Worm (Caenorhabditis elegans) whole organism, L4 larva: ENCODE measurements around the gene C31H1.5.

ENCODE experiments used
- R02D3.7 ChIP-seq: fragments of 150-350 bp; sonication (generic microtip); optimal IDR thresholded peaks from 3 replicates; lab custom pipeline; 2014; ENCODE audit warnings: missing biosample characterization, missing genetic modification characterization
- attf-4 ChIP-seq: sonication (generic microtip); optimal IDR thresholded peaks from 3 replicates; lab custom pipeline; 2017; ENCODE audit warnings: missing biosample characterization, missing genetic modification characterization
- ceh-82 ChIP-seq: sonication (generic microtip); optimal IDR thresholded peaks from 2 replicates; lab custom pipeline; 2017; ENCODE audit warnings: missing biosample characterization, missing genetic modification characterization
- lin-13 ChIP-seq: fragments of 150-350 bp; optimal IDR thresholded peaks from 2 replicates; lab custom pipeline; 2014; ENCODE audit warnings: missing biosample characterization, missing genetic modification reagents, missing genetic modification characterization
- nhr-6 ChIP-seq: fragments of 150-350 bp; optimal IDR thresholded peaks from 2 replicates; lab custom pipeline; 2014; ENCODE audit warnings: missing biosample characterization, missing genetic modification characterization
- pha-4 ChIP-seq, 2 experiments: fragments of 150-350 bp in 1 of 2; fragments of 200-800 bp in 1 of 2; sonication (Bioruptor generic) in 1 of 2; IDR thresholded peaks in 1 of 2; optimal IDR thresholded peaks in 1 of 2; 2 replicates each; pipeline versions ENCODE4 v1.3.6 to Lab custom; 2014 to 2022; ENCODE audit warnings: missing genetic modification characterization in 2 of 2, missing genetic modification reagents in 2 of 2, missing biosample characterization in 1 of 2, missing compliant biosample characterization in 1 of 2
- pqm-1 ChIP-seq: sonication (generic microtip); optimal IDR thresholded peaks from 2 replicates; lab custom pipeline; 2017; ENCODE audit warnings: missing biosample characterization, missing genetic modification characterization
- unc-62 ChIP-seq, 3 experiments: fragments of 150-350 bp in 1 of 3; sonication (generic microtip); optimal IDR thresholded peaks in 2 of 3; peaks in 1 of 3; 1 replicate in 1 of 3; 2 replicates in 2 of 3; lab custom pipeline; 2014 to 2017; ENCODE audit warnings: missing biosample characterization in 3 of 3, missing genetic modification characterization in 3 of 3, missing genetic modification reagents in 3 of 3, missing genotype in 1 of 3

DNA sequence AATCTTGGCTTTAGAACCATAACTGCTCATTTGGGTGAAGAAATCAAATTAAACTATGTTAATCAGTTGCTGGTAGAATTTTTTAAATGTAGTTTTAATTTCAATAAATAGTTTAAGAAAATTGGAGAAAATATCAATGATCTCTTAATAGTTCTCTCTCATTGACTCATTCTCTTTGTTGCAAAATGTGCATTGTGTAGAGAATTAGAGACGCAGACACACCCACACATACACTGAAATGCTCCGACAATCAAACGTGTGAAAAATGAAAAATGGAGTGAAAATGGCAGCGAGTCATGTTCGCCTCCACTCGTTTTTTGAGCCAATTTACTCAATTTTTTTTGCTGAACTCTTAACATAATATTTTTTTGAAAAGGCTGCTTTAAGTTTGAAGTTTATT lies 24.4 kb upstream of the C31H1.5 start:
- no peak for TF ChIP-seq ceh-82
- TF ChIP-seq pha-4 (GFP tag; IDR thresholded peaks at IDR 0.05; lab: Robert Waterston, UW), result no peak
- no peak for TF ChIP-seq pha-4 (tag; optimal IDR thresholded peaks at IDR 0.05; lab: Kevin White, UChicago)
- TF ChIP-seq unc-62 (GFP tag; optimal IDR thresholded peaks at IDR 0.05 in 1 of 2; lab: Kevin White, UChicago), result no peak
- no peak for TF ChIP-seq unc-62 (tag; optimal IDR thresholded peaks at IDR 0.05; lab: Kevin White, UChicago)
- no peak for TF ChIP-seq pqm-1 (tag; lab: Kevin White, UChicago)
- TF ChIP-seq attf-4 (tag; lab: Kevin White, UChicago), result no peak
- TF ChIP-seq lin-13 (GFP tag; lab: Kevin White, UChicago), result no peak
- TF ChIP-seq nhr-6 (tag; lab: Kevin White, UChicago), result no peak
- TF ChIP-seq R02D3.7 (tag; lab: Kevin White, UChicago), result no peak
